Worm (Caenorhabditis elegans) whole organism, early embryonic: Measurements from ENCODE around the gene glr-4.

Source experiments
- ama-1 ChIP-seq: fragments of 150-350 bp; optimal IDR thresholded peaks from 2 replicates; lab custom pipeline; 2014
- ceh-13 ChIP-seq: fragments of 200-800 bp; sonication (Bioruptor generic); optimal IDR thresholded peaks from 2 replicates; lab custom pipeline; 2018; ENCODE audit warnings: mild to moderate bottlenecking, missing genetic modification characterization, missing compliant biosample characterization
- ceh-36 ChIP-seq: sonication (generic microtip); optimal IDR thresholded peaks from 2 replicates; lab custom pipeline; 2016; ENCODE audit warnings: missing genetic modification characterization, inconsistent platforms, missing compliant biosample characterization
- flt-1 ChIP-seq: fragments of 200-800 bp; sonication (Bioruptor generic); IDR thresholded peaks from 2 replicates; pipeline ENCODE4 v1.3.6; 2022; ENCODE audit warnings: missing genetic modification characterization, missing compliant biosample characterization
- hmbx-1 ChIP-seq: sonication (generic microtip); optimal IDR thresholded peaks from 2 replicates; lab custom pipeline; 2016; ENCODE audit warnings: mild to moderate bottlenecking, missing genetic modification characterization, missing compliant biosample characterization
- hmg-4 ChIP-seq: fragments of 200-800 bp; sonication (Bioruptor generic); optimal IDR thresholded peaks from 2 replicates; lab custom pipeline; 2018; ENCODE audit warnings: mild to moderate bottlenecking, missing genetic modification characterization, missing compliant biosample characterization
- hnd-1 ChIP-seq: sonication (generic microtip); optimal IDR thresholded peaks from 2 replicates; lab custom pipeline; 2016; ENCODE audit warnings: missing genetic modification characterization, missing compliant biosample characterization
- pes-1 ChIP-seq: fragments of 200-800 bp; sonication (Bioruptor generic); IDR thresholded peaks from 2 replicates; pipeline ENCODE4 v1.3.6; 2022; ENCODE audit warnings: missing genetic modification reagents, missing genetic modification characterization, missing compliant biosample characterization
- tbx-11 ChIP-seq: fragments of 200-800 bp; sonication (Bioruptor generic); IDR thresholded peaks from 2 replicates; pipeline ENCODE4 v1.3.6; 2022; ENCODE audit warnings: missing genetic modification characterization, missing compliant biosample characterization
- tbx-37 ChIP-seq: fragments of 200-800 bp; sonication (Bioruptor generic); conservative IDR thresholded peaks from 2 replicates; pipeline ENCODE4 v1.3.6; 2022; ENCODE audit warnings: missing genetic modification reagents, missing genetic modification characterization, missing compliant biosample characterization
- tra-4 ChIP-seq: sonication (generic microtip); optimal IDR thresholded peaks from 2 replicates; lab custom pipeline; 2017; ENCODE audit warnings: missing genetic modification characterization, missing compliant biosample characterization

ce11 chrII:7835314-7835713, 41.2 kb upstream of the glr-4 start, which contains the start of gene cex-2:
- TF ChIP-seq tbx-11 (GFP tag; lab: Robert Waterston, UW) (no peak), ceh-13 (GFP tag; lab: Kevin White, UChicago) (no peak), tra-4 (tag; lab: Kevin White, UChicago) (no peak), flt-1 (GFP tag; lab: Robert Waterston, UW) (no peak), tbx-37 (GFP tag; lab: Robert Waterston, UW) (no peak), hmbx-1 (no peak), ama-1 (no peak), pes-1 (GFP tag; lab: Robert Waterston, UW) (no peak), ceh-36 (tag; lab: Kevin White, UChicago) (no peak), hnd-1 (tag; lab: Kevin White, UChicago) (no peak), hmg-4 (GFP tag; lab: Kevin White, UChicago) (no peak)
